Worm (Caenorhabditis elegans): ENCODE results near the gene Y48B6A.1.

- TF ChIP-seq sea-2 (GFP tag; optimal IDR thresholded peaks at IDR 0.05) (no peak), ceh-9 (tag; optimal IDR thresholded peaks at IDR 0.05) (no peak), elt-2 (tag; optimal IDR thresholded peaks at IDR 0.05) (peak; percentile 26), fkh-10 (GFP tag; optimal IDR thresholded peaks at IDR 0.05) (no peak), skn-1 (tag; optimal IDR thresholded peaks at IDR 0.05) (no peak), aly-2 (tag; optimal IDR thresholded peaks at IDR 0.05) (no peak), unc-62 (GFP tag; optimal IDR thresholded peaks at IDR 0.05) (no peak), pha-4 (tag; optimal IDR thresholded peaks at IDR 0.05) (peak; percentile 42), pqm-1 (tag; optimal IDR thresholded peaks at IDR 0.05) (no peak)
Observed at ce11 chrII:14143838-14144268, 10.3 kb downstream of the Y48B6A.1 start, which contains the start of gene W03H9.2.

Measured in whole organism, L3 larva.